Worm (Caenorhabditis elegans) whole organism, L2 larva: ENCODE measurements around the gene F32H5.1.

Experiments used
- ZK546.5 ChIP-seq: sonication (generic microtip); optimal IDR thresholded peaks from 2 replicates; lab custom pipeline; 2017; ENCODE audit warnings: missing biosample characterization, missing genetic modification characterization
- egl-27 ChIP-seq: sonication (generic microtip); optimal IDR thresholded peaks from 3 replicates; lab custom pipeline; 2017; ENCODE audit warnings: missing biosample characterization, missing genetic modification reagents, missing genetic modification characterization
- fos-1 ChIP-seq: fragments of 150-350 bp; optimal IDR thresholded peaks from 2 replicates; lab custom pipeline; 2014; ENCODE audit warnings: missing biosample characterization, missing genetic modification characterization
- lsy-2 ChIP-seq, 2 experiments: fragments of 150-350 bp in 1 of 2; sonication (generic microtip) in 1 of 2; optimal IDR thresholded peaks; 2 replicates each; lab custom pipeline; 2014 to 2017; ENCODE audit warnings: missing biosample characterization in 2 of 2, missing genetic modification characterization in 2 of 2
- nhr-10 ChIP-seq: sonication (generic microtip); optimal IDR thresholded peaks from 2 replicates; lab custom pipeline; 2017; ENCODE audit warnings: missing biosample characterization, missing genetic modification characterization
- unc-39 ChIP-seq: fragments of 150-350 bp; optimal IDR thresholded peaks from 2 replicates; lab custom pipeline; 2014; ENCODE audit warnings: missing biosample characterization, missing genetic modification characterization
- ztf-4 ChIP-seq: fragments of 150-350 bp; optimal IDR thresholded peaks from 2 replicates; lab custom pipeline; 2014; ENCODE audit warnings: missing biosample characterization, missing genetic modification characterization

- TF ChIP-seq nhr-10 (tag; lab: Kevin White, UChicago) (no peak), ZK546.5 (tag; lab: Kevin White, UChicago) (no peak), unc-39 (tag; lab: Kevin White, UChicago) (no peak), egl-27 (tag; lab: Kevin White, UChicago) (peak; percentile 89), lsy-2 (tag; optimal IDR thresholded peaks at IDR 0.05; lab: Kevin White, UChicago) (peak in 1 of 2 experiments; percentile 28), ztf-4 (tag; lab: Kevin White, UChicago) (peak; percentile 52), fos-1 (tag; lab: Kevin White, UChicago) (peak; percentile 45)
Observed at ce11 chrV:13380178-13380577, 22.3 kb upstream of the F32H5.1 start, which contains the start of gene ifbp-1.
